Worm (Caenorhabditis elegans): ENCODE data around the gene D1054.5.

- no peak for TF ChIP-seq unc-62 (GFP tag; optimal IDR thresholded peaks at IDR 0.05)
- TF ChIP-seq elt-3 (tag; optimal IDR thresholded peaks at IDR 0.05): no peak
- no peak for TF ChIP-seq blmp-1 (tag; optimal IDR thresholded peaks at IDR 0.05)
- TF ChIP-seq ztf-11 (tag; optimal IDR thresholded peaks at IDR 0.05): no peak
- no peak for TF ChIP-seq lsy-2 (tag; optimal IDR thresholded peaks at IDR 0.05)
- TF ChIP-seq nhr-237 (tag; optimal IDR thresholded peaks at IDR 0.05): no peak
- TF ChIP-seq ceh-83 (GFP tag; optimal IDR thresholded peaks at IDR 0.05): no peak
- no peak for TF ChIP-seq ceh-43 (GFP tag; optimal IDR thresholded peaks at IDR 0.05)
- TF ChIP-seq ces-1 (GFP tag; optimal IDR thresholded peaks at IDR 0.05): no peak
- TF ChIP-seq pha-4 (tag; optimal IDR thresholded peaks at IDR 0.05): no peak
- TF ChIP-seq nhr-12 (tag; optimal IDR thresholded peaks at IDR 0.05): no peak
These were observed 24.8 kb upstream of the D1054.5 start, which contains the start of gene D1054.18 for ce11 chrV:10801154-10801553.
